Worm (Caenorhabditis elegans) whole organism, young adult: Measurements from ENCODE around the gene C16A11.7.

Experiments used
- B0019.2 ChIP-seq: fragments of 200-800 bp; sonication (Bioruptor generic); conservative IDR thresholded peaks from 2 replicates; pipeline ENCODE4 v1.3.6; 2022; ENCODE audit warnings: missing genetic modification reagents, missing genetic modification characterization, missing compliant biosample characterization
- F22D6.2 ChIP-seq: sonication (generic microtip); optimal IDR thresholded peaks from 2 replicates; lab custom pipeline; 2016; ENCODE audit warnings: mild to moderate bottlenecking, missing genetic modification characterization, missing compliant biosample characterization
- attf-6 ChIP-seq: fragments of 200-800 bp; sonication (Bioruptor generic); IDR thresholded peaks from 2 replicates; pipeline ENCODE4 v1.3.6; 2022; ENCODE audit warnings: missing genetic modification reagents, missing genetic modification characterization, missing compliant biosample characterization
- cebp-2 ChIP-seq: fragments of 200-800 bp; sonication (Bioruptor generic); IDR thresholded peaks from 2 replicates; pipeline ENCODE4 v1.3.6; 2022; ENCODE audit warnings: missing genetic modification characterization, missing compliant biosample characterization
- ceh-79 ChIP-seq: sonication (generic microtip); optimal IDR thresholded peaks from 2 replicates; lab custom pipeline; 2017; ENCODE audit warnings: mild to moderate bottlenecking, missing genetic modification characterization, missing compliant biosample characterization
- dpl-1 ChIP-seq: fragments of 150-350 bp; optimal IDR thresholded peaks from 2 replicates; lab custom pipeline; 2014; ENCODE audit warnings: missing biosample characterization, missing genetic modification reagents, missing genetic modification characterization
- him-1 ChIP-seq: sonication (generic microtip); optimal IDR thresholded peaks from 2 replicates; lab custom pipeline; 2016; ENCODE audit warnings: missing genotype, missing genetic modification reagents, missing genetic modification characterization, missing compliant biosample characterization
- lin-26 ChIP-seq: fragments of 200-800 bp; sonication (Bioruptor generic); IDR thresholded peaks from 2 replicates; pipeline ENCODE4 v1.3.6; 2022; ENCODE audit warnings: missing genetic modification reagents, missing genetic modification characterization, missing compliant biosample characterization
- nhr-120 ChIP-seq: fragments of 200-800 bp; sonication (Bioruptor generic); IDR thresholded peaks from 2 replicates; pipeline ENCODE4 v1.3.6; 2022; ENCODE audit warnings: missing genetic modification characterization, missing compliant biosample characterization
- rcor-1 ChIP-seq: fragments of 200-800 bp; sonication (Bioruptor generic); IDR thresholded peaks from 2 replicates; pipeline ENCODE4 v1.3.6; 2022; ENCODE audit warnings: missing genetic modification reagents, missing genetic modification characterization, missing compliant biosample characterization
- unc-130 ChIP-seq: sonication (generic microtip); optimal IDR thresholded peaks from 2 replicates; lab custom pipeline; 2016; ENCODE audit warnings: missing genetic modification reagents, missing genetic modification characterization, missing compliant biosample characterization
- zim-3 ChIP-seq: sonication (generic microtip); optimal IDR thresholded peaks from 2 replicates; lab custom pipeline; 2017; ENCODE audit warnings: mild to moderate bottlenecking, missing genetic modification characterization, moderate library complexity, missing compliant biosample characterization
- ztf-6 ChIP-seq: fragments of 200-800 bp; sonication (Bioruptor generic); IDR thresholded peaks from 2 replicates; pipeline ENCODE4 v1.3.6; 2022; ENCODE audit warnings: missing genetic modification reagents, missing genetic modification characterization, missing compliant biosample characterization

ce11 chrII:4211113-4211512, 45.6 kb downstream of the C16A11.7 start, which contains the start of gene F31D5.7:
- TF ChIP-seq B0019.2 (no peak), him-1 (tag; lab: Kevin White, UChicago) (no peak), ztf-6 (GFP tag; lab: Robert Waterston, UW) (no peak), ceh-79 (tag; lab: Kevin White, UChicago) (no peak), dpl-1 (GFP tag; lab: Kevin White, UChicago) (no peak), F22D6.2 (no peak), nhr-120 (no peak), attf-6 (no peak), rcor-1 (GFP tag; lab: Robert Waterston, UW) (no peak), lin-26 (GFP tag; lab: Robert Waterston, UW) (no peak), zim-3 (tag; lab: Kevin White, UChicago) (no peak), unc-130 (GFP tag; lab: Kevin White, UChicago) (no peak), cebp-2 (GFP tag; lab: Robert Waterston, UW) (no peak)
